Fruit fly (Drosophila melanogaster) whole organism, embryonic: ENCODE results near the gene Ntf-2r.

ENCODE experiments used
- Bdp1 ChIP-seq: fragments of 200-800 bp; sonication (Bioruptor generic); optimal IDR thresholded peaks from 3 replicates; lab custom pipeline; 2016; ENCODE audit warnings: missing biosample characterization, missing genetic modification characterization
- BtbVII ChIP-seq: fragments of 200-800 bp; sonication (Bioruptor generic); optimal IDR thresholded peaks from 3 replicates; lab custom pipeline; 2017; ENCODE audit warnings: missing biosample characterization, mild to moderate bottlenecking, missing genetic modification characterization
- CG1024 ChIP-seq: fragments of 200-800 bp; sonication (Bioruptor generic); IDR thresholded peaks from 2 replicates; pipeline ENCODE4 v1.3.6; 2022; ENCODE audit warnings: missing biosample characterization, missing genetic modification characterization
- CG10274 ChIP-seq: fragments of 200-800 bp; sonication (Bioruptor generic); optimal IDR thresholded peaks from 3 replicates; lab custom pipeline; 2017; ENCODE audit warnings: missing biosample characterization, mild to moderate bottlenecking, missing genetic modification characterization
- CG10321 ChIP-seq: fragments of 200-800 bp; sonication (Bioruptor generic); IDR thresholded peaks from 2 replicates; pipeline ENCODE4 v1.3.6; 2022; ENCODE audit warnings: missing biosample characterization, missing genetic modification characterization
- CG10462 ChIP-seq: fragments of 200-800 bp; sonication (Bioruptor generic); optimal IDR thresholded peaks from 2 replicates; lab custom pipeline; 2016; ENCODE audit warnings: missing biosample characterization, missing genetic modification characterization
- CG12104 ChIP-seq: fragments of 200-800 bp; sonication (Bioruptor generic); optimal IDR thresholded peaks from 3 replicates; lab custom pipeline; 2016; ENCODE audit warnings: missing biosample characterization, missing genetic modification characterization
- CG12769 ChIP-seq: fragments of 200-800 bp; sonication (Bioruptor generic); optimal IDR thresholded peaks from 2 replicates; lab custom pipeline; 2019; ENCODE audit warnings: missing biosample characterization, mild to moderate bottlenecking, missing genetic modification characterization, moderate library complexity
- CG13424 ChIP-seq: fragments of 200-800 bp; sonication (Bioruptor generic); optimal IDR thresholded peaks from 2 replicates; lab custom pipeline; 2019; ENCODE audit warnings: missing biosample characterization, mild to moderate bottlenecking, missing genetic modification characterization, moderate library complexity
- CG14014 ChIP-seq: fragments of 200-800 bp; sonication (Bioruptor generic); IDR thresholded peaks from 2 replicates; pipeline ENCODE4 v1.3.6; 2022; ENCODE audit warnings: missing biosample characterization, missing genetic modification characterization
- CG15011 ChIP-seq: fragments of 200-800 bp; sonication (Bioruptor generic); optimal IDR thresholded peaks from 3 replicates; lab custom pipeline; 2018; ENCODE audit warnings: missing biosample characterization, mild to moderate bottlenecking, missing genetic modification characterization
- CG1529 ChIP-seq: fragments of 200-800 bp; sonication (Bioruptor generic); optimal IDR thresholded peaks from 3 replicates; lab custom pipeline; 2018; ENCODE audit warnings: missing biosample characterization, missing genetic modification characterization
- CG16815 ChIP-seq: fragments of 200-800 bp; sonication (Bioruptor generic); optimal IDR thresholded peaks from 3 replicates; lab custom pipeline; 2017; ENCODE audit warnings: missing biosample characterization, mild to moderate bottlenecking, missing genetic modification characterization
- CG17361 ChIP-seq: fragments of 200-800 bp; sonication (Bioruptor generic); IDR thresholded peaks from 3 replicates; pipeline ENCODE4 v1.3.6; 2022; ENCODE audit warnings: missing biosample characterization, missing genetic modification characterization
- CG17612 ChIP-seq: fragments of 200-800 bp; sonication (Bioruptor generic); IDR thresholded peaks from 2 replicates; pipeline ENCODE4 v1.3.6; 2022; ENCODE audit warnings: missing biosample characterization, missing genetic modification characterization
- CG17802 ChIP-seq: fragments of 200-800 bp; sonication (Bioruptor generic); optimal IDR thresholded peaks from 2 replicates; lab custom pipeline; 2018; ENCODE audit warnings: missing biosample characterization, mild to moderate bottlenecking, missing genetic modification characterization, moderate library complexity
- CG2712 ChIP-seq: fragments of 200-800 bp; optimal IDR thresholded peaks from 3 replicates; lab custom pipeline; 2019; ENCODE audit warnings: missing biosample characterization, mild to moderate bottlenecking, missing genetic modification characterization, moderate library complexity
- CG3847 ChIP-seq: fragments of 200-800 bp; sonication (Bioruptor generic); IDR thresholded peaks from 2 replicates; pipeline ENCODE4 v1.3.6; 2022; ENCODE audit warnings: missing biosample characterization, missing genetic modification characterization
- CG4360 ChIP-seq: fragments of 200-800 bp; sonication (Bioruptor generic); IDR thresholded peaks from 2 replicates; pipeline ENCODE4 v1.3.6; 2022; ENCODE audit warnings: missing biosample characterization, missing genetic modification characterization
- CG4820 ChIP-seq: fragments of 200-800 bp; sonication (Bioruptor generic); optimal IDR thresholded peaks from 3 replicates; lab custom pipeline; 2016; ENCODE audit warnings: missing biosample characterization, missing genetic modification characterization
- CG5245 ChIP-seq: fragments of 200-800 bp; sonication (Bioruptor generic); optimal IDR thresholded peaks from 3 replicates; lab custom pipeline; 2016; ENCODE audit warnings: missing biosample characterization, missing genetic modification characterization
- CG6791 ChIP-seq: fragments of 200-800 bp; sonication (Bioruptor generic); IDR thresholded peaks from 3 replicates; pipeline ENCODE4 v1.3.6; 2022; ENCODE audit warnings: missing biosample characterization, missing genetic modification characterization; ENCODE audit not compliant: partially characterized antibody
- CG8281 ChIP-seq: fragments of 200-800 bp; sonication (Bioruptor generic); optimal IDR thresholded peaks from 2 replicates; lab custom pipeline; 2018; ENCODE audit warnings: missing biosample characterization, mild to moderate bottlenecking, missing genetic modification characterization, moderate library complexity
- CG8388 ChIP-seq: fragments of 200-800 bp; sonication (Bioruptor generic); optimal IDR thresholded peaks from 2 replicates; lab custom pipeline; 2019; ENCODE audit warnings: missing biosample characterization, mild to moderate bottlenecking, missing genetic modification characterization, moderate library complexity
- D ChIP-seq, 2 experiments: fragments of 200-800 bp in 1 of 2; fragments of >200 bp in 1 of 2; sonication (Bioruptor generic) in 1 of 2; optimal IDR thresholded peaks; 2 replicates in 1 of 2; 3 replicates in 1 of 2; lab custom pipeline; 2017; ENCODE audit warnings: mild to moderate bottlenecking in 1 of 2, missing biosample characterization in 1 of 2, missing genetic modification characterization in 1 of 2, missing genetic modification reagents in 1 of 2
- bbx ChIP-seq: fragments of 200-800 bp; sonication (Bioruptor generic); IDR thresholded peaks from 2 replicates; pipeline ENCODE4 v1.3.6; 2022; ENCODE audit warnings: missing biosample characterization, missing genetic modification characterization; ENCODE audit not compliant: partially characterized antibody
- bcd ChIP-seq: fragments of 200-800 bp; sonication (Bioruptor generic); optimal IDR thresholded peaks from 2 replicates; lab custom pipeline; 2017; ENCODE audit warnings: missing biosample characterization, mild to moderate bottlenecking, missing genetic modification characterization
- bowl ChIP-seq: fragments of 200-800 bp; sonication (Bioruptor generic); IDR thresholded peaks from 2 replicates; pipeline ENCODE4 v1.3.6; 2022; ENCODE audit warnings: missing biosample characterization, missing genetic modification characterization
- cg ChIP-seq: fragments of 200-800 bp; sonication (Bioruptor generic); optimal IDR thresholded peaks from 3 replicates; lab custom pipeline; 2019; ENCODE audit warnings: missing biosample characterization, mild to moderate bottlenecking, missing genetic modification characterization, moderate library complexity
- crol ChIP-seq: fragments of 200-800 bp; sonication (Bioruptor generic); IDR thresholded peaks from 2 replicates; pipeline ENCODE4 v1.3.6; 2022; ENCODE audit warnings: missing biosample characterization, missing genetic modification characterization
- da ChIP-seq: fragments of 200-800 bp; sonication (Bioruptor generic); optimal IDR thresholded peaks from 2 replicates; lab custom pipeline; 2016; ENCODE audit warnings: missing biosample characterization, missing genetic modification characterization
- dati ChIP-seq: fragments of 200-800 bp; sonication (Bioruptor generic); IDR thresholded peaks from 2 replicates; pipeline ENCODE4 v1.3.6; 2022; ENCODE audit warnings: missing biosample characterization, missing genetic modification characterization
- dm ChIP-seq: fragments of 200-800 bp; sonication (Bioruptor generic); optimal IDR thresholded peaks from 3 replicates; lab custom pipeline; 2016; ENCODE audit warnings: missing biosample characterization, missing genetic modification characterization
- esg ChIP-seq: fragments of 200-800 bp; sonication (Bioruptor generic); conservative IDR thresholded peaks from 2 replicates; pipeline ENCODE4 v1.3.6; 2022; ENCODE audit warnings: missing biosample characterization, missing genetic modification characterization
- fru ChIP-seq: fragments of >200 bp; optimal IDR thresholded peaks from 2 replicates; lab custom pipeline; 2017
- fu2 ChIP-seq: fragments of 200-800 bp; sonication (Bioruptor generic); optimal IDR thresholded peaks from 2 replicates; lab custom pipeline; 2016; ENCODE audit warnings: missing biosample characterization, missing genetic modification characterization
- gce ChIP-seq: fragments of 200-800 bp; sonication (Bioruptor generic); IDR thresholded peaks from 3 replicates; pipeline ENCODE4 v1.3.6; 2022; ENCODE audit warnings: missing biosample characterization, missing genetic modification characterization
- gem ChIP-seq: fragments of 200-800 bp; sonication (Bioruptor generic); optimal IDR thresholded peaks from 2 replicates; lab custom pipeline; 2019; ENCODE audit warnings: missing biosample characterization, mild to moderate bottlenecking, missing genetic modification characterization, moderate library complexity
- hth ChIP-seq: fragments of >200 bp; optimal IDR thresholded peaks from 2 replicates; lab custom pipeline; 2017; ENCODE audit warnings: inconsistent platforms
- insv ChIP-seq, 2 experiments: fragments of 200-800 bp; sonication (Bioruptor generic); optimal IDR thresholded peaks; 3 replicates each; lab custom pipeline; 2016 to 2018; ENCODE audit warnings: missing biosample characterization in 2 of 2, missing genetic modification characterization in 2 of 2
- klu ChIP-seq: fragments of 200-800 bp; sonication (Bioruptor generic); IDR thresholded peaks from 2 replicates; pipeline ENCODE4 v1.3.6; 2022; ENCODE audit warnings: missing biosample characterization, missing genetic modification characterization
- lilli ChIP-seq: fragments of 200-800 bp; sonication (Bioruptor generic); optimal IDR thresholded peaks from 3 replicates; lab custom pipeline; 2016; ENCODE audit warnings: missing biosample characterization, missing genetic modification characterization
- pb ChIP-seq: fragments of 200-800 bp; sonication (Bioruptor generic); optimal IDR thresholded peaks from 3 replicates; lab custom pipeline; 2016; ENCODE audit warnings: missing biosample characterization, missing genetic modification characterization
- rib ChIP-seq: fragments of 200-800 bp; sonication (Bioruptor generic); IDR thresholded peaks from 2 replicates; pipeline ENCODE4 v1.3.6; 2022; ENCODE audit warnings: missing biosample characterization, missing genetic modification characterization
- run ChIP-seq: fragments of 200-800 bp; sonication (Bioruptor generic); optimal IDR thresholded peaks from 3 replicates; lab custom pipeline; 2018; ENCODE audit warnings: missing biosample characterization, mild to moderate bottlenecking, missing genetic modification characterization
- schlank ChIP-seq: fragments of 200-800 bp; sonication (Bioruptor generic); optimal IDR thresholded peaks from 2 replicates; lab custom pipeline; 2018; ENCODE audit warnings: missing biosample characterization, mild to moderate bottlenecking, missing genetic modification characterization
- sug ChIP-seq: fragments of 200-800 bp; optimal IDR thresholded peaks from 2 replicates; lab custom pipeline; 2019; ENCODE audit warnings: missing biosample characterization, mild to moderate bottlenecking, missing genetic modification characterization, moderate library complexity
- unpg ChIP-seq: fragments of 200-800 bp; sonication (Bioruptor generic); optimal IDR thresholded peaks from 3 replicates; lab custom pipeline; 2018; ENCODE audit warnings: missing biosample characterization, mild to moderate bottlenecking, missing genetic modification characterization, moderate library complexity
- z ChIP-seq: fragments of 200-800 bp; sonication (Bioruptor generic); IDR thresholded peaks from 3 replicates; pipeline ENCODE4 v1.3.6; 2022; ENCODE audit warnings: missing biosample characterization, missing genetic modification characterization

Ntf-2r gene

DNA sequence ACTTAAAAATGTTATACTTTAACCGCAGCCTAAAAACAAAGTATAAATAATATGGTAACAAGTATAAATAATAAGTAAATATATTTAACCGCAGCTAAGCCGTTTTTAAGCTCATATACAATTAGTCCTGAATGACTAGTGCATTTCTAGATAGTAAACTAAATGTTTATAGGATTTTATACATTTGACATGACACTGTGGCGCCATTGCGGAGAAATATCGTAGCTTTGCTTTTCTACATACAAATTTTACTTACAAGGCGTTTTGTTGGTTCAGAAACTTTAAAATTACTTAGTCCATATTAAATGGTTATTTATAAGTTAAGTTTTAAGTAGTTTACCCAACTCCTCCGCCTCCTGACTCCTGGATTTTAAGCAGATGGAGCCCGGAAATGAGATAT, 13.2 kb upstream of the Ntf-2r start (continued):
- TF ChIP-seq insv (GFP tag; optimal IDR thresholded peaks at IDR 0.05; lab: Kevin White, UChicago) (peak in 1 of 2 experiments; percentile 6), CG4360 (0 out of 2 replicates have a peak, but pooled peaks have one; percentile 22), lilli (GFP tag; lab: Kevin White, UChicago) (peak; percentile 26), CG4820 (GFP tag; lab: Kevin White, UChicago) (no peak), CG1024 (GFP tag; lab: Robert Waterston, UW) (no peak), crol (GFP tag; lab: Robert Waterston, UW) (no peak), pb (no peak), CG2712 (tag; lab: Kevin White, UChicago) (peak; percentile 42), klu (no peak), unpg (GFP tag; lab: Kevin White, UChicago) (peak; percentile 26), bcd (GFP tag; lab: Kevin White, UChicago) (peak; percentile 31), CG8281 (tag; lab: Kevin White, UChicago) (no peak), D (optimal IDR thresholded peaks at IDR 0.05; lab: Kevin White, UChicago) (no peak), D (GFP tag; optimal IDR thresholded peaks at IDR 0.05; lab: Kevin White, UChicago) (no peak), gce (GFP tag; lab: Robert Waterston, UW) (no peak), rib (GFP tag; lab: Robert Waterston, UW) (0 out of 2 replicates have a peak, but pooled peaks have one; percentile 48), bbx (GFP tag; lab: Robert Waterston, UW) (peak; percentile 59; the same call in 1 of the 2 replicates), Bdp1 (GFP tag; lab: Kevin White, UChicago) (no peak), esg (GFP tag; lab: Robert Waterston, UW) (no peak), CG6791 (no peak)

DNA sequence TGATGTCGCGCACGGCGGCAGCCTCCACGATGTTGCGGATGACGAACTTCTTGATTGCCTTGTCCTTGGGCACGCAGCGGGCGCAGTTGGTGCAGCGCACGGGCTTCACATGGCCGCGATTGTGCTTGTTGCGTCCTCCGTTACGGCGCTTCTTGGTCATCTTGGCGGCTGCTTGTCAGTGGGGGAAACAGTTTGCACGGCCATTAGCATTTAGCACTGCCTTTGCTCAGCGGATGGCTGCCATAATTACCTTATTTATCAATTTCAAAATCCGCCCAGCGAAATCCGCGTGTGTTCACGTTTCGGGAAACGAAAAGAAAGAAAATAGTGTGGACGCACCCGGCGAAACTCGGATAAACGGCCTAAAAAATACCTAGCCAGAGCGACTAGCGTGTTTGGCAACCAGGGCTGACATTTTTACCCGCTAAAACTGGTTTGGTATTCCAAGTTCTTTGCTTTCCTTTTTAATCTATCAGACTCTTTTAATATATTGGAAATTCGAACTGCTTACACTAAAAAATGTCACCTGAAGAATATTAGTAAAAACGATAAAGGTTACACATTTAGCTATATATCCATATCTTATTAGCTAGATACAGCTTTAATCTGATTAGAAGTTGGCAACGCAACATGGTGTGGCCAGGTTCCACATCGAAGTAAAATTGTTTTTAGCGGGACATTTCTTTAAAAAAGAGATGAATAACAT, 11.4 kb upstream of the Ntf-2r start, which contains the start of gene RpS26:
TSS of gene RpS26 (minus strand) at position 375 of the 706 bp plus-strand sequence.
- TF ChIP-seq CG12104 (GFP tag; lab: Kevin White, UChicago), result peak; percentile 73
- TF ChIP-seq CG10321, result no peak
- TF ChIP-seq CG17612 (GFP tag; lab: Robert Waterston, UW), result no peak
- peak; percentile 56 for TF ChIP-seq gem (tag; lab: Kevin White, UChicago)
- TF ChIP-seq bbx (GFP tag; lab: Robert Waterston, UW), result no peak; the same call in 1 of the 2 replicates
- TF ChIP-seq da (GFP tag; lab: Kevin White, UChicago), result no peak
- peak; percentile 48 for TF ChIP-seq CG5245
- no peak for TF ChIP-seq z (GFP tag; lab: Robert Waterston, UW)
- peak; percentile 38 for TF ChIP-seq CG10462 (GFP tag; lab: Kevin White, UChicago)
- no peak for TF ChIP-seq bowl
- peak; percentile 12 for TF ChIP-seq CG8388 (GFP tag; lab: Kevin White, UChicago)
- no peak for TF ChIP-seq CG10274
- peak; percentile 17 for TF ChIP-seq CG1529
- peak; percentile 22 for TF ChIP-seq CG17802 (tag; lab: Kevin White, UChicago)
- TF ChIP-seq CG3847 (GFP tag; lab: Robert Waterston, UW), result peak; percentile 64
- TF ChIP-seq CG15011 (GFP tag; lab: Kevin White, UChicago), result no peak
- TF ChIP-seq fru (lab: Kevin White, UChicago), result no peak
- TF ChIP-seq CG1024 (GFP tag; lab: Robert Waterston, UW), result no peak
- no peak for TF ChIP-seq dati (GFP tag; lab: Robert Waterston, UW)
- TF ChIP-seq fu2, result peak; percentile 8
- TF ChIP-seq schlank (tag; lab: Kevin White, UChicago), result peak; percentile 50
- TF ChIP-seq CG14014, result peak; percentile 38; the same call in 1 of the 2 replicates
- TF ChIP-seq cg (GFP tag; lab: Kevin White, UChicago), result no peak
- TF ChIP-seq sug (tag; lab: Kevin White, UChicago), result peak; percentile 69
- TF ChIP-seq hth (lab: Kevin White, UChicago), result no peak
- TF ChIP-seq CG16815 (GFP tag; lab: Kevin White, UChicago), result no peak
- TF ChIP-seq CG17361 (GFP tag; lab: Robert Waterston, UW), result peak; percentile 81
- peak; percentile 22 for TF ChIP-seq CG12769
- TF ChIP-seq CG13424 (tag; lab: Kevin White, UChicago), result peak; percentile 41
- TF ChIP-seq run (tag; lab: Kevin White, UChicago), result no peak
- TF ChIP-seq BtbVII (GFP tag; lab: Kevin White, UChicago), result no peak
- TF ChIP-seq dm (GFP tag; lab: Kevin White, UChicago), result peak; percentile 89
